Fruit fly (Drosophila melanogaster) whole organism, wandering third instar larva: ENCODE measurements around the gene CG31206.

Experiments used
- CG9705 ChIP-seq: fragments of 200-800 bp; sonication (Bioruptor generic); optimal IDR thresholded peaks from 2 replicates; lab custom pipeline; 2018; ENCODE audit warnings: missing biosample characterization, mild to moderate bottlenecking, missing genetic modification characterization
- CrebA ChIP-seq: fragments of 200-800 bp; sonication (Bioruptor generic); optimal IDR thresholded peaks from 2 replicates; lab custom pipeline; 2016; ENCODE audit warnings: missing biosample characterization, mild to moderate bottlenecking, missing genetic modification characterization, borderline replicate concordance
- Dfd ChIP-seq: fragments of >200 bp; optimal IDR thresholded peaks from 2 replicates; lab custom pipeline; 2017; ENCODE audit warnings: missing biosample characterization, missing genetic modification characterization
- Dif ChIP-seq: fragments of 200-275, 200-300 bp; sonication (Bioruptor generic); optimal IDR thresholded peaks from 2 replicates; lab custom pipeline; 2018; ENCODE audit warnings: missing biosample characterization, missing genetic modification characterization; ENCODE audit not compliant: partially characterized antibody
- OdsH ChIP-seq: fragments of 200-800 bp; sonication (Bioruptor generic); optimal IDR thresholded peaks from 2 replicates; lab custom pipeline; 2016; ENCODE audit warnings: missing biosample characterization, mild to moderate bottlenecking, missing genetic modification characterization
- br ChIP-seq: fragments of 200-800 bp; sonication (Bioruptor generic); optimal IDR thresholded peaks from 2 replicates; lab custom pipeline; 2016; ENCODE audit warnings: missing biosample characterization, missing genetic modification characterization
- brk ChIP-seq: fragments of 200-800 bp; sonication (Bioruptor generic); optimal IDR thresholded peaks from 2 replicates; lab custom pipeline; 2016; ENCODE audit warnings: missing biosample characterization, mild to moderate bottlenecking, missing genetic modification characterization
- fru ChIP-seq: fragments of 200-800 bp; sonication (Bioruptor generic); optimal IDR thresholded peaks from 3 replicates; lab custom pipeline; 2016; ENCODE audit warnings: missing biosample characterization, mild to moderate bottlenecking, missing genetic modification characterization
- h ChIP-seq: fragments of 200-800 bp; sonication (Bioruptor generic); optimal IDR thresholded peaks from 3 replicates; lab custom pipeline; 2016; ENCODE audit warnings: missing biosample characterization, mild to moderate bottlenecking, missing genetic modification characterization
- sv ChIP-seq: fragments of 200-800 bp; sonication (Bioruptor generic); optimal IDR thresholded peaks from 3 replicates; lab custom pipeline; 2016; ENCODE audit warnings: missing biosample characterization, missing genetic modification characterization
- usp ChIP-seq: fragments of >200 bp; optimal IDR thresholded peaks from 2 replicates; lab custom pipeline; 2017; ENCODE audit warnings: missing biosample characterization, missing genetic modification characterization

DNA sequence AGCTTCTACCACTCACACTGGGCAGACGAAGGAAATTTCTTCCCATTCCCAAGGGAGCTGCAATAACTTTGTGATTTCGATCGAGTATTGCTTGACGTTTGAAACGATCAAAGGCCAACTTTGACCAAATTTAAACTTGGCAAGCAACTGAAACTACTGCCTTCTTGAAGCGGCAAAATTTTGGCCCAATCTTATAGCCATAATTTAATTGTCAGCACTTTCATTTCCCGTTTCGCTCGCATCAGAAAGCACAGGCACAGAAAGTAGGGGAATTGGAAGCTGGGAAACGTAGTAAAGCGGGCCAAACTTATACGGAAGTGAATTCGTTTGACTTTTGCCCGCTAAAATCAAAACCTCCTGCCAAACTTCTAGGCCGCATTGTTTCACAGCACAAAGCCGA, 48.1 kb downstream of the CG31206 start, which contains the start of gene CG4390:
- TF ChIP-seq fru (GFP tag; lab: Kevin White, UChicago) (no peak), Dfd (GFP tag; lab: Kevin White, UChicago) (no peak), h (GFP tag; lab: Kevin White, UChicago) (no peak), Dif (GFP tag; lab: Kevin White, UChicago) (no peak), CG9705 (no peak), br (no peak), CrebA (GFP tag; lab: Kevin White, UChicago) (no peak), OdsH (no peak), usp (no peak), brk (GFP tag; lab: Kevin White, UChicago) (no peak), sv (GFP tag; lab: Kevin White, UChicago) (no peak)
